Worm (Caenorhabditis elegans) whole organism, L4 larva: ENCODE results near the gene H25P19.1.

Experiments used
- F10B5.3 ChIP-seq: sonication (generic microtip); optimal IDR thresholded peaks from 2 replicates; lab custom pipeline; 2016; ENCODE audit warnings: mild to moderate bottlenecking, missing genetic modification characterization, missing compliant biosample characterization
- T20F7.1 ChIP-seq: fragments of 200-800 bp; sonication (Bioruptor generic); optimal IDR thresholded peaks from 2 replicates; lab custom pipeline; 2018; ENCODE audit warnings: mild to moderate bottlenecking, missing genetic modification characterization, missing compliant biosample characterization
- Y105C5A.15 ChIP-seq: fragments of 200-800 bp; sonication (Bioruptor generic); IDR thresholded peaks from 2 replicates; pipeline ENCODE4 v1.3.6; 2022; ENCODE audit warnings: missing genetic modification characterization, missing compliant biosample characterization
- ZK546.5 ChIP-seq, 2 experiments: sonication (generic microtip); optimal IDR thresholded peaks; 2 replicates each; lab custom pipeline; 2017; ENCODE audit warnings: missing biosample characterization in 2 of 2, missing genetic modification characterization in 2 of 2
- aly-2 ChIP-seq: sonication (generic microtip); optimal IDR thresholded peaks from 2 replicates; lab custom pipeline; 2018; ENCODE audit warnings: missing biosample characterization, missing genetic modification characterization
- ceh-28 ChIP-seq: fragments of 150-350 bp; optimal IDR thresholded peaks from 2 replicates; lab custom pipeline; 2014; ENCODE audit warnings: missing biosample characterization, missing genetic modification reagents, missing genetic modification characterization
- ceh-32 ChIP-seq: sonication (generic microtip); optimal IDR thresholded peaks from 2 replicates; lab custom pipeline; 2016; ENCODE audit warnings: mild to moderate bottlenecking, missing genetic modification characterization, missing compliant biosample characterization; ENCODE audit not compliant: poor library complexity
- ceh-62 ChIP-seq: sonication (generic microtip); optimal IDR thresholded peaks from 2 replicates; lab custom pipeline; 2017; ENCODE audit warnings: missing biosample characterization, missing genetic modification characterization
- cey-2 ChIP-seq: sonication (generic microtip); optimal IDR thresholded peaks from 3 replicates; lab custom pipeline; 2017; ENCODE audit warnings: missing genetic modification characterization, mild to moderate bottlenecking, missing compliant biosample characterization, antibody characterized with exemption, borderline replicate concordance; ENCODE audit not compliant: insufficient read depth
- daf-12 ChIP-seq: fragments of 150-350 bp; optimal IDR thresholded peaks from 2 replicates; lab custom pipeline; 2014; ENCODE audit warnings: missing biosample characterization, missing genetic modification reagents, missing genetic modification characterization
- dmd-6 ChIP-seq: fragments of 200-800 bp; sonication (Bioruptor generic); IDR thresholded peaks from 2 replicates; pipeline ENCODE4 v1.3.6; 2022; ENCODE audit warnings: missing genetic modification reagents, missing genetic modification characterization, missing compliant biosample characterization
- dmd-9 ChIP-seq: fragments of 200-800 bp; sonication (Bioruptor generic); IDR thresholded peaks from 2 replicates; pipeline ENCODE4 v1.3.6; 2022; ENCODE audit warnings: missing genetic modification reagents, missing genetic modification characterization, missing compliant biosample characterization
- egl-43 ChIP-seq: fragments of 200-800 bp; sonication (Bioruptor generic); IDR thresholded peaks from 2 replicates; pipeline ENCODE4 v1.3.6; 2022; ENCODE audit warnings: missing genetic modification reagents, missing genetic modification characterization, missing compliant biosample characterization
- hif-1 ChIP-seq, 2 experiments: sonication (generic microtip); optimal IDR thresholded peaks; 2 replicates each; lab custom pipeline; 2016 to 2017; ENCODE audit warnings: missing compliant biosample characterization in 2 of 2, missing genetic modification characterization in 2 of 2, missing genetic modification reagents in 2 of 2, missing genotype in 2 of 2, mild to moderate bottlenecking in 1 of 2
- hlh-30 ChIP-seq: sonication (generic microtip); optimal IDR thresholded peaks from 2 replicates; lab custom pipeline; 2017; ENCODE audit warnings: antibody characterized with exemption, mild to moderate bottlenecking, missing genetic modification characterization, missing compliant biosample characterization; ENCODE audit not compliant: insufficient read depth
- jun-1 ChIP-seq: fragments of 150-350 bp; optimal IDR thresholded peaks from 2 replicates; lab custom pipeline; 2014; ENCODE audit warnings: missing biosample characterization, missing genetic modification reagents, missing genetic modification characterization
- madf-9 ChIP-seq: fragments of 200-800 bp; sonication (Bioruptor generic); conservative IDR thresholded peaks from 2 replicates; pipeline ENCODE4 v1.3.6; 2022; ENCODE audit warnings: missing genetic modification reagents, missing genetic modification characterization, missing compliant biosample characterization
- mdl-1 ChIP-seq, 2 experiments: fragments of 150-350 bp in 1 of 2; sonication (generic microtip) in 1 of 2; optimal IDR thresholded peaks; 2 replicates each; lab custom pipeline; 2014 to 2017; ENCODE audit warnings: missing biosample characterization in 2 of 2, missing genetic modification characterization in 2 of 2
- nhr-10 ChIP-seq: fragments of 150-350 bp; optimal IDR thresholded peaks from 2 replicates; lab custom pipeline; 2014; ENCODE audit warnings: missing biosample characterization, missing genetic modification characterization
- nhr-42 ChIP-seq: fragments of 200-800 bp; sonication (Bioruptor generic); IDR thresholded peaks from 2 replicates; pipeline ENCODE4 v1.3.6; 2022; ENCODE audit warnings: missing genetic modification characterization, missing compliant biosample characterization
- nhr-6 ChIP-seq: fragments of 150-350 bp; optimal IDR thresholded peaks from 2 replicates; lab custom pipeline; 2014; ENCODE audit warnings: missing biosample characterization, missing genetic modification characterization
- php-3 ChIP-seq: fragments of 200-800 bp; sonication (Bioruptor generic); IDR thresholded peaks from 2 replicates; pipeline ENCODE4 v1.3.6; 2022; ENCODE audit warnings: missing genetic modification reagents, missing genetic modification characterization, missing compliant biosample characterization
- rbr-2 ChIP-seq: sonication (generic microtip); optimal IDR thresholded peaks from 2 replicates; lab custom pipeline; 2016; ENCODE audit warnings: missing genotype, missing genetic modification characterization, missing compliant biosample characterization
- set-16 ChIP-seq: fragments of 200-800 bp; sonication (Bioruptor generic); IDR thresholded peaks from 2 replicates; pipeline ENCODE4 v1.3.6; 2022; ENCODE audit warnings: missing genetic modification reagents, missing genetic modification characterization, missing compliant biosample characterization
- skn-1 ChIP-seq: fragments of 150-350 bp; optimal IDR thresholded peaks from 2 replicates; lab custom pipeline; 2014; ENCODE audit warnings: missing biosample characterization, missing genetic modification characterization
- spr-3 ChIP-seq: fragments of 200-800 bp; sonication (Bioruptor generic); optimal IDR thresholded peaks from 2 replicates; lab custom pipeline; 2018; ENCODE audit warnings: mild to moderate bottlenecking, missing genetic modification characterization, missing compliant biosample characterization
- unc-39 ChIP-seq: sonication (generic microtip); optimal IDR thresholded peaks from 2 replicates; lab custom pipeline; 2017; ENCODE audit warnings: missing biosample characterization, missing genetic modification characterization
- unc-62 ChIP-seq, 3 experiments: fragments of 150-350 bp in 1 of 3; sonication (generic microtip); optimal IDR thresholded peaks in 2 of 3; peaks in 1 of 3; 1 replicate in 1 of 3; 2 replicates in 2 of 3; lab custom pipeline; 2014 to 2017; ENCODE audit warnings: missing biosample characterization in 3 of 3, missing genetic modification characterization in 3 of 3, missing genetic modification reagents in 3 of 3, missing genotype in 1 of 3
- zfp-3 ChIP-seq: fragments of 200-800 bp; sonication (Bioruptor generic); conservative IDR thresholded peaks from 2 replicates; pipeline ENCODE4 v1.3.6; 2022; ENCODE audit warnings: missing genetic modification reagents, missing genetic modification characterization, missing compliant biosample characterization
- zip-2 ChIP-seq: fragments of 150-350 bp; optimal IDR thresholded peaks from 2 replicates; lab custom pipeline; 2014; ENCODE audit warnings: missing biosample characterization, missing genetic modification characterization

Gene H25P19.1

DNA sequence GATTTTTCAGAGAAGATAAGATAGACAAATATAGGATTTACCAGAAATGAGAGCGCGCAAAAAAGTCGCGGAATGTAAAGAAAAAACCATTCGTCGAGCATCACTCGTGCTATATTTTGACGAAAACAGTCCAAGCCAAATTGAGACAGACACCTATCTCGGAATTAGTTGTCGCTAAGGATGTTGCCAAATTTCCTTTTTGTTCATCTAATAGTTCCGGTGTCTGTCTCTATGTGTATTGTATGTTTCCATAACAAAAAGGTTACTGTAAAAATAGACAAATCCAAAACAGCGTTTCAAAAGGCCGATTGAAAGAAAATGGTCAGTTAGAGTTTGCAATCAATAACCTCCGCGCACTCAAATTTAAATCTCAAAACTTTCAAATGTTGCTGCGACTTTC, 7.1 kb downstream of the H25P19.1 start, which contains the start of gene srj-53:
srj-53 (minus strand) TSS at position 101 of the 400 bp plus-strand sequence.
- TF ChIP-seq T20F7.1: no peak
- TF ChIP-seq hif-1 (tag; optimal IDR thresholded peaks at IDR 0.05; lab: Kevin White, UChicago): no peak

DNA sequence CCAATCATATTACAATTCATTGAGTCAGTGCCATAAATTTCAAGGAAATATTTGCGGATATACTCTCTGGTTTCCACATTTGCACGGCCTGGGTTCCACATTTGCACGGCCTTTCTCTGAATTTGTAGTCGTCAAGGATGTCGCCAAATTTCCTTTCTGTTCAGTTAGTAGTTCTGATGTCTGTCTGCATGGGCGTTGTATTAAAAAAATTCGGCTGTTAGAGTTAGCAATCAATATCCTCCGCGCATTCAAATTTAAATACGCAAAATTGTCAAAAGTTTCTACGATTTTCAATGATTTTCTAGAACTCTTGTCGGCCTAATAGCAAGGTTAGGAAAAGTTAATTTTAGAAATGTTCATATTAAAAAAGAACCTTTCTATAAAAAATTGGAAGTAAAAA, 8.4 kb downstream of the H25P19.1 start, which contains the start of gene srj-52:
srj-52 (minus strand) TSS at position 101 of the 400 bp plus-strand sequence.
- TF ChIP-seq rbr-2 (tag; lab: Kevin White, UChicago) (no peak), cey-2 (tag; lab: Kevin White, UChicago) (no peak), ceh-32 (tag; lab: Kevin White, UChicago) (no peak), daf-12 (tag; lab: Kevin White, UChicago) (no peak), mdl-1 (tag; optimal IDR thresholded peaks at IDR 0.05; lab: Kevin White, UChicago) (no peak), unc-62 (GFP tag; optimal IDR thresholded peaks at IDR 0.05 in 1 of 2; lab: Kevin White, UChicago) (peak in 1 of 2 experiments; percentile 57), unc-62 (tag; optimal IDR thresholded peaks at IDR 0.05; lab: Kevin White, UChicago) (no peak)

DNA sequence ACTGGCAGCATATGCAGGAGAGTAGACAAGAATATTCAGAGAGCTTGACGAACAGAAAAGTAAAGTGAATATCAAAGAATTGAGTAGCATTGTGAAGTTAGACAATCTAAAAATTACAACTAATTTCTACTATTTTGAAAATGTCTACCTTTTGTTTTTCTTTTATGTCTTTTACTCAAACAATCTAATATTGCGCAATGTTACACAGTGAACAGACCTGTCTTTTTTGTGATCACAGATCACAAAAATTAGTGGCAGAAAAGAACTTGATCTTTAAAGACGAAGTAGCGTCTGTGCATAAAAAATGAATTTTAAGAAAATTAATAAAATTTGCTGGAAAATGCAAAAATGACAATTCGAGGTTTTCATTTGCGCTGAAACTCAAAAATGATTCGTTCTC, 11.6 kb downstream of the H25P19.1 start:
- peak; percentile 92 for TF ChIP-seq zip-2 (tag; lab: Kevin White, UChicago)
- no peak for TF ChIP-seq F10B5.3 (tag; lab: Kevin White, UChicago)
- TF ChIP-seq, all 104 proteins: peak for 1

DNA sequence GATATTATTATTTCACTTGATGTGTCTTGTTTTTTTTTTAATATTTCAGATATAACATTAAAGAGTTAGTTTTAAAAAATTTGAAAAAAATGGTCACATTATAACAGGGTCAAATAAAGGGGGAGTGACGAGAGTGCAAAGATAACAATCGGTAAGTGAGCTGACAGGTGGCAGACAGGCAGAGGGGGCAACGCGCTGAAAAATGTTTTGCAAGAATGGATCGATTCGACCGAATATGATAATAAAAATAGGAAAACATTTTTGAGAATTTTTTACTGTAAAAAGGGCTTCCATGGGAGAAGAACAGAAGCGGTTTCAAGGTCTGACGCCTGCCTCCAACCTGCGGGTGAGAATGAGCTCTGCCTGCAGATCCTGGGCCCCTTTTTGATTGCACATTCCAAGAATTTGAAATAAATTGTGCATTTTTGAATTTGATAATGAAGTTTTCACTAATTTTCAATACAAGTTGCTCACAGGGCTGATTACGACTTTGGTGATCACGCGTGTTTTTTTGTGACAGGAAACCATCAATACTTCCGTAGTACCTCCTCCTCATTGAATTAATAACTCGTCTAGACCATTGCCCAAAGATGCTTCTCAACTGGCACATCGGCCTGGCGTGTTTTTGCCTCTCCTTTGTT, 12.1 kb downstream of the H25P19.1 start, which contains the start of the genes ugt-29 and srx-5:
ugt-29 (minus strand) TSS at position 101 of the 641 bp plus-strand sequence.
srx-5 (plus strand) TSS at position 591 of the 641 bp plus-strand sequence.
- TF ChIP-seq ceh-28 (tag; lab: Kevin White, UChicago) (no peak), dmd-6 (GFP tag; lab: Robert Waterston, UW) (0 out of 2 replicates have a peak, but pooled peaks have one; percentile 27), php-3 (no peak), jun-1 (tag; lab: Kevin White, UChicago) (no peak), hlh-30 (tag; lab: Kevin White, UChicago) (no peak), unc-39 (tag; lab: Kevin White, UChicago) (no peak), mdl-1 (tag; optimal IDR thresholded peaks at IDR 0.05; lab: Kevin White, UChicago) (no peak)

DNA sequence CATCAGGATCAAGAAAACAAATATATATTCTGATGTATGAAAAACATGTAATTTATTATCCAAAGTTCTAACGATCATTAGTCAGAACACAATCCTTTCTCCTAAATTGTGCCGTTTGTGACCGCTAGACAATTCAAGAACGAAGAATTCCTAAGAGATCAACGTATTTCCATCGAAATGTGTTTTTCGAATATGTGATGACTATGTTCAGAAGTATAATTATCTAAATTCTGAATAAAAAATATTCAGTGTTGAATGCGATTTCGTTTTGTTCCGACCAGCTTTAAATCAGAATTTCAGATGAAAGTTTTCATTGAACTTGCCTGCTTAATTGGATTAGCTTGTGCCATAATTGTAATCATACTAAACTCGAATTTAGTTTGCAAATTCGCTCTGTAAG, 14.8 kb downstream of the H25P19.1 start, which contains the start of gene srbc-37:
srbc-37 (plus strand) TSS at position 301 of the 400 bp plus-strand sequence.
- TF ChIP-seq nhr-10 (tag; lab: Kevin White, UChicago) (no peak), madf-9 (GFP tag; lab: Robert Waterston, UW) (no peak), unc-39 (tag; lab: Kevin White, UChicago) (no peak), dmd-9 (GFP tag; lab: Robert Waterston, UW) (no peak), nhr-42 (GFP tag; lab: Robert Waterston, UW) (no peak), zfp-3 (GFP tag; lab: Robert Waterston, UW) (no peak), php-3 (no peak), ceh-62 (tag; lab: Kevin White, UChicago) (no peak), ZK546.5 (tag; optimal IDR thresholded peaks at IDR 0.05; lab: Kevin White, UChicago) (no peak), daf-12 (tag; lab: Kevin White, UChicago) (no peak), egl-43 (GFP tag; lab: Robert Waterston, UW) (no peak), set-16 (no peak), Y105C5A.15 (no peak), skn-1 (tag; lab: Kevin White, UChicago) (no peak), aly-2 (no peak), nhr-6 (no peak), spr-3 (no peak)
